Worm (Caenorhabditis elegans) whole organism, L1 larva: ENCODE measurements around the gene pals-34.
A peak's percentile ranks its signal among the peaks of the same experiment; 100 is the strongest.

Source experiments
- C04F5.9 ChIP-seq: sonication (generic microtip); optimal IDR thresholded peaks from 2 replicates; lab custom pipeline; 2016; ENCODE audit warnings: missing genetic modification characterization, missing compliant biosample characterization
- C16A3.4 ChIP-seq: fragments of 150-350 bp; optimal IDR thresholded peaks from 2 replicates; lab custom pipeline; 2014; ENCODE audit warnings: missing biosample characterization, missing genetic modification characterization
- C34B4.2 ChIP-seq: sonication (generic microtip); optimal IDR thresholded peaks from 2 replicates; lab custom pipeline; 2017; ENCODE audit warnings: mild to moderate bottlenecking, missing genetic modification characterization, missing compliant biosample characterization
- F16B12.6 ChIP-seq: fragments of 150-350 bp; optimal IDR thresholded peaks from 2 replicates; lab custom pipeline; 2014; ENCODE audit warnings: missing biosample characterization, missing genetic modification characterization
- aly-2 ChIP-seq: fragments of 150-350 bp; optimal IDR thresholded peaks from 2 replicates; lab custom pipeline; 2014; ENCODE audit warnings: missing biosample characterization, missing genetic modification characterization
- blmp-1 ChIP-seq: fragments of 150-350 bp; optimal IDR thresholded peaks from 2 replicates; lab custom pipeline; 2014; ENCODE audit warnings: missing biosample characterization, missing genetic modification characterization
- ces-1 ChIP-seq: fragments of 150-350 bp; optimal IDR thresholded peaks from 2 replicates; lab custom pipeline; 2014; ENCODE audit warnings: missing biosample characterization, missing genetic modification reagents, missing genetic modification characterization
- egl-13 ChIP-seq: sonication (generic microtip); optimal IDR thresholded peaks from 2 replicates; lab custom pipeline; 2016; ENCODE audit warnings: missing genotype, missing genetic modification reagents, missing genetic modification characterization, missing compliant biosample characterization
- egl-27 ChIP-seq, 2 experiments: fragments of 150-350 bp in 1 of 2; sonication (generic microtip); optimal IDR thresholded peaks; 3 replicates each; lab custom pipeline; 2017 to 2018; ENCODE audit warnings: missing biosample characterization in 2 of 2, missing genetic modification characterization in 2 of 2, missing genetic modification reagents in 2 of 2
- elt-2 ChIP-seq: sonication (generic microtip); optimal IDR thresholded peaks from 2 replicates; lab custom pipeline; 2016; ENCODE audit warnings: missing genetic modification characterization, mild to moderate bottlenecking, inconsistent platforms, missing compliant biosample characterization, missing genetic modification reagents
- fkh-10 ChIP-seq: sonication (generic microtip); optimal IDR thresholded peaks from 2 replicates; lab custom pipeline; 2017; ENCODE audit warnings: missing biosample characterization, missing genetic modification reagents, missing genetic modification characterization
- fkh-4 ChIP-seq: sonication (generic microtip); optimal IDR thresholded peaks from 2 replicates; lab custom pipeline; 2016; ENCODE audit warnings: missing compliant biosample characterization, missing genetic modification characterization, borderline replicate concordance
- fos-1 ChIP-seq: fragments of 150-350 bp; optimal IDR thresholded peaks from 2 replicates; lab custom pipeline; 2014; ENCODE audit warnings: missing biosample characterization, missing genetic modification characterization
- grh-1 ChIP-seq: fragments of 200-800 bp; sonication (Bioruptor generic); IDR thresholded peaks from 2 replicates; pipeline ENCODE4 v1.3.6; 2022; ENCODE audit warnings: missing genetic modification reagents, missing genetic modification characterization, missing compliant biosample characterization
- hlh-4 ChIP-seq: sonication (generic microtip); optimal IDR thresholded peaks from 2 replicates; lab custom pipeline; 2016; ENCODE audit warnings: mild to moderate bottlenecking, missing genetic modification characterization, missing compliant biosample characterization
- hpl-2 ChIP-seq: fragments of 150-350 bp; optimal IDR thresholded peaks from 2 replicates; lab custom pipeline; 2014; ENCODE audit warnings: missing biosample characterization, missing genetic modification reagents, missing genetic modification characterization
- irx-1 ChIP-seq: sonication (generic microtip); optimal IDR thresholded peaks from 2 replicates; lab custom pipeline; 2016; ENCODE audit warnings: missing genetic modification characterization, missing compliant biosample characterization
- isw-1 ChIP-seq: fragments of 200-800 bp; sonication (Bioruptor generic); IDR thresholded peaks from 2 replicates; pipeline ENCODE4 v1.3.6; 2022; ENCODE audit warnings: missing genetic modification characterization, missing compliant biosample characterization
- jun-1 ChIP-seq: fragments of 150-350 bp; optimal IDR thresholded peaks from 2 replicates; lab custom pipeline; 2014; ENCODE audit warnings: missing biosample characterization, missing genetic modification reagents, missing genetic modification characterization
- lin-15B ChIP-seq: fragments of 150-350 bp; sonication (generic microtip); optimal IDR thresholded peaks from 3 replicates; lab custom pipeline; 2014; ENCODE audit warnings: missing biosample characterization, missing genetic modification characterization
- lsy-2 ChIP-seq, 2 experiments: fragments of 150-350 bp; optimal IDR thresholded peaks; 2 replicates each; lab custom pipeline; 2014; ENCODE audit warnings: missing biosample characterization in 2 of 2, missing genetic modification characterization in 2 of 2
- mab-9 ChIP-seq: fragments of 200-800 bp; sonication (Bioruptor generic); IDR thresholded peaks from 2 replicates; pipeline ENCODE4 v1.3.6; 2022; ENCODE audit warnings: missing genetic modification reagents, missing genetic modification characterization, missing compliant biosample characterization
- mdl-1 ChIP-seq, 2 experiments: fragments of 150-350 bp; optimal IDR thresholded peaks; 2 replicates each; lab custom pipeline; 2014 to 2017; ENCODE audit warnings: missing biosample characterization in 2 of 2, missing genetic modification characterization in 2 of 2, inconsistent platforms in 1 of 2
- mef-2 ChIP-seq: fragments of 150-350 bp; optimal IDR thresholded peaks from 2 replicates; lab custom pipeline; 2014; ENCODE audit warnings: missing biosample characterization, missing genetic modification characterization
- mep-1 ChIP-seq: fragments of 150-350 bp; optimal IDR thresholded peaks from 2 replicates; lab custom pipeline; 2014; ENCODE audit warnings: missing biosample characterization, missing genetic modification characterization
- nhr-12 ChIP-seq: sonication (generic microtip); optimal IDR thresholded peaks from 2 replicates; lab custom pipeline; 2017; ENCODE audit warnings: missing biosample characterization, missing genetic modification characterization
- nhr-19 ChIP-seq: fragments of 200-800 bp; sonication (Bioruptor generic); conservative IDR thresholded peaks from 2 replicates; pipeline ENCODE4 v1.3.6; 2022; ENCODE audit warnings: missing genetic modification characterization, missing compliant biosample characterization
- nhr-20 ChIP-seq: sonication (generic microtip); optimal IDR thresholded peaks from 2 replicates; lab custom pipeline; 2016; ENCODE audit warnings: mild to moderate bottlenecking, missing genetic modification characterization, missing compliant biosample characterization
- nhr-28 ChIP-seq: fragments of 150-350 bp; optimal IDR thresholded peaks from 2 replicates; lab custom pipeline; 2014; ENCODE audit warnings: missing biosample characterization, missing genetic modification characterization
- nhr-47 ChIP-seq: sonication (generic microtip); optimal IDR thresholded peaks from 2 replicates; lab custom pipeline; 2016; ENCODE audit warnings: mild to moderate bottlenecking, missing genetic modification characterization, moderate library complexity, missing compliant biosample characterization
- nhr-76 ChIP-seq: sonication (generic microtip); optimal IDR thresholded peaks from 2 replicates; lab custom pipeline; 2017; ENCODE audit warnings: missing biosample characterization, missing genetic modification characterization
- nhr-77 ChIP-seq: fragments of 150-350 bp; optimal IDR thresholded peaks from 2 replicates; lab custom pipeline; 2014; ENCODE audit warnings: missing biosample characterization, missing genetic modification characterization
- nhr-84 ChIP-seq: sonication (generic microtip); optimal IDR thresholded peaks from 2 replicates; lab custom pipeline; 2017; ENCODE audit warnings: missing biosample characterization, missing genetic modification characterization
- nhr-85 ChIP-seq: sonication (generic microtip); peaks from one replicate; lab custom pipeline; 2016; ENCODE audit warnings: missing genetic modification characterization, inconsistent platforms, missing compliant biosample characterization
- pqm-1 ChIP-seq: sonication (generic microtip); optimal IDR thresholded peaks from 3 replicates; lab custom pipeline; 2017; ENCODE audit warnings: missing biosample characterization, missing genetic modification characterization
- snpc-4 ChIP-seq: fragments of 150-350 bp; optimal IDR thresholded peaks from 2 replicates; lab custom pipeline; 2014; ENCODE audit warnings: missing biosample characterization, missing genetic modification characterization
- sptf-1 ChIP-seq: fragments of 150-350 bp; optimal IDR thresholded peaks from 2 replicates; lab custom pipeline; 2014; ENCODE audit warnings: missing biosample characterization, missing genetic modification characterization
- sup-37 ChIP-seq: fragments of 200-800 bp; sonication (Bioruptor generic); optimal IDR thresholded peaks from 2 replicates; lab custom pipeline; 2018; ENCODE audit warnings: mild to moderate bottlenecking, missing genetic modification characterization, missing compliant biosample characterization
- swsn-7 ChIP-seq: sonication (generic microtip); optimal IDR thresholded peaks from 2 replicates; lab custom pipeline; 2016; ENCODE audit warnings: missing genetic modification characterization, missing compliant biosample characterization
- tbx-2 ChIP-seq: sonication (generic microtip); optimal IDR thresholded peaks from 2 replicates; lab custom pipeline; 2016; ENCODE audit warnings: missing genetic modification characterization, missing compliant biosample characterization
- tlp-1 ChIP-seq: fragments of 150-350 bp; optimal IDR thresholded peaks from 2 replicates; lab custom pipeline; 2014; ENCODE audit warnings: missing biosample characterization, missing genetic modification characterization
- unc-30 ChIP-seq: sonication (generic microtip); optimal IDR thresholded peaks from 2 replicates; lab custom pipeline; 2017; ENCODE audit warnings: missing biosample characterization, missing genetic modification characterization
- unc-98 ChIP-seq: fragments of 200-800 bp; sonication (Bioruptor generic); IDR thresholded peaks from 2 replicates; pipeline ENCODE4 v1.3.6; 2022; ENCODE audit warnings: missing genetic modification characterization, missing compliant biosample characterization
- vab-15 ChIP-seq: sonication (generic microtip); optimal IDR thresholded peaks from 2 replicates; lab custom pipeline; 2017; ENCODE audit warnings: missing genotype, mild to moderate bottlenecking, missing genetic modification characterization, missing compliant biosample characterization
- xbp-1 ChIP-seq: sonication (generic microtip); optimal IDR thresholded peaks from 2 replicates; lab custom pipeline; 2016; ENCODE audit warnings: missing genetic modification characterization, missing compliant biosample characterization
- zag-1 ChIP-seq: fragments of 150-350 bp; optimal IDR thresholded peaks from 2 replicates; lab custom pipeline; 2014; ENCODE audit warnings: missing biosample characterization, missing genetic modification characterization
- ztf-11 ChIP-seq, 2 experiments: sonication (generic microtip); optimal IDR thresholded peaks; 2 replicates each; lab custom pipeline; 2016 to 2017; ENCODE audit warnings: missing genetic modification characterization in 2 of 2, missing biosample characterization in 1 of 2, missing compliant biosample characterization in 1 of 2

pals-34 gene

ce11 chrV:7969107-7969506, 12.8 kb upstream of the pals-34 start, which contains the start of gene che-7 (continued):
- TF ChIP-seq nhr-85, result no peak

- no peak for TF ChIP-seq nhr-77 (tag; lab: Kevin White, UChicago)
- TF ChIP-seq snpc-4 (tag; lab: Kevin White, UChicago), result no peak
- TF ChIP-seq pqm-1, result no peak
- no peak for TF ChIP-seq zag-1
- TF ChIP-seq egl-27 (tag; optimal IDR thresholded peaks at IDR 0.05; lab: Kevin White, UChicago), result no peak
- TF ChIP-seq elt-2 (tag; lab: Kevin White, UChicago), result no peak
- TF ChIP-seq fos-1 (tag; lab: Kevin White, UChicago), result no peak
- TF ChIP-seq nhr-28 (tag; lab: Kevin White, UChicago), result no peak
- TF ChIP-seq ztf-11 (tag; optimal IDR thresholded peaks at IDR 0.05; lab: Kevin White, UChicago), result no peak
- TF ChIP-seq nhr-19 (GFP tag; lab: Robert Waterston, UW), result no peak
- no peak for TF ChIP-seq mef-2 (tag; lab: Kevin White, UChicago)
- no peak for TF ChIP-seq C34B4.2 (tag; lab: Kevin White, UChicago)
- TF ChIP-seq isw-1, result no peak
- no peak for TF ChIP-seq irx-1 (tag; lab: Kevin White, UChicago)
- no peak for TF ChIP-seq mdl-1 (tag; optimal IDR thresholded peaks at IDR 0.05; lab: Kevin White, UChicago)
These were observed 8.1 kb upstream of the pals-34 start for ce11 chrV:7964429-7964828.

- TF ChIP-seq blmp-1 (tag; lab: Kevin White, UChicago) (peak; percentile 40), hlh-4 (tag; lab: Kevin White, UChicago) (no peak), aly-2 (tag; lab: Kevin White, UChicago) (no peak)
These were observed 2.5 kb upstream of the pals-34 start, which contains the start of the genes clec-217 and F26D11.2 for ce11 chrV:7958740-7959320. TSS of gene clec-217 (minus strand) at chrV:7958840. TSS of gene F26D11.2 (plus strand) at chrV:7959270.

- TF ChIP-seq C34B4.2 (tag; lab: Kevin White, UChicago), result no peak
- no peak for TF ChIP-seq blmp-1 (tag; lab: Kevin White, UChicago)
- TF ChIP-seq sup-37 (GFP tag; lab: Kevin White, UChicago), result no peak
- TF ChIP-seq nhr-84 (tag; lab: Kevin White, UChicago), result no peak
- no peak for TF ChIP-seq fkh-4 (tag; lab: Kevin White, UChicago)
- no peak for TF ChIP-seq nhr-47 (tag; lab: Kevin White, UChicago)
- peak in 1 of 2 experiments; percentile 44 for TF ChIP-seq lsy-2 (tag; optimal IDR thresholded peaks at IDR 0.05; lab: Kevin White, UChicago)
- TF ChIP-seq tbx-2, result no peak
- no peak for TF ChIP-seq F16B12.6 (tag; lab: Kevin White, UChicago)
- no peak for TF ChIP-seq nhr-76 (tag; lab: Kevin White, UChicago)
- no peak for TF ChIP-seq hpl-2 (GFP tag; lab: Kevin White, UChicago)
- TF ChIP-seq jun-1 (tag; lab: Kevin White, UChicago), result no peak
- no peak for TF ChIP-seq egl-13 (tag; lab: Kevin White, UChicago)
- TF ChIP-seq unc-98, result no peak
- TF ChIP-seq elt-2 (tag; lab: Kevin White, UChicago), result no peak
- TF ChIP-seq C16A3.4 (tag; lab: Kevin White, UChicago), result peak; percentile 15
- TF ChIP-seq lin-15B (tag; lab: Kevin White, UChicago), result no peak
- no peak for TF ChIP-seq nhr-20
- TF ChIP-seq sptf-1 (tag; lab: Kevin White, UChicago), result no peak
- TF ChIP-seq grh-1, result no peak
- TF ChIP-seq fkh-10 (GFP tag; lab: Kevin White, UChicago), result no peak
- no peak for TF ChIP-seq mab-9
- no peak for TF ChIP-seq nhr-12 (tag; lab: Kevin White, UChicago)
- no peak for TF ChIP-seq aly-2 (tag; lab: Kevin White, UChicago)
- no peak for TF ChIP-seq fos-1 (tag; lab: Kevin White, UChicago)
- no peak for TF ChIP-seq C04F5.9 (tag; lab: Kevin White, UChicago)
- no peak for TF ChIP-seq ztf-11 (tag; optimal IDR thresholded peaks at IDR 0.05; lab: Kevin White, UChicago)
- no peak for TF ChIP-seq mep-1
- no peak for TF ChIP-seq zag-1
- TF ChIP-seq swsn-7 (tag; lab: Kevin White, UChicago), result no peak
- no peak for TF ChIP-seq ces-1
- TF ChIP-seq tlp-1 (tag; lab: Kevin White, UChicago), result no peak
- TF ChIP-seq vab-15, result no peak
- no peak for TF ChIP-seq unc-30 (tag; lab: Kevin White, UChicago)
- TF ChIP-seq xbp-1 (tag; lab: Kevin White, UChicago), result no peak
- no peak for TF ChIP-seq snpc-4 (tag; lab: Kevin White, UChicago)
These were observed 1.1 kb downstream of the pals-34 start, which contains the start of gene F26D11.12 for ce11 chrV:7955168-7955567. TSS of gene F26D11.12 (minus strand) at chrV:7955312.
